Worm (Caenorhabditis elegans) whole organism, midembryonic: Measurements from ENCODE around the gene rpl-3.

Experiments used
- T22C8.4 ChIP-seq: fragments of 200-800 bp; sonication (Bioruptor generic); IDR thresholded peaks from 2 replicates; pipeline ENCODE4 v1.3.6; 2022; ENCODE audit warnings: missing genetic modification characterization, missing compliant biosample characterization
- klf-2 ChIP-seq: fragments of 200-800 bp; sonication (Bioruptor generic); conservative IDR thresholded peaks from 2 replicates; pipeline ENCODE4 v1.3.6; 2022; ENCODE audit warnings: missing genetic modification reagents, missing genetic modification characterization, missing compliant biosample characterization
- ref-1 ChIP-seq: fragments of 200-800 bp; sonication (Bioruptor generic); conservative IDR thresholded peaks from 2 replicates; pipeline ENCODE4 v1.3.6; 2022; ENCODE audit warnings: missing genetic modification reagents, missing genetic modification characterization, missing compliant biosample characterization
- tab-1 ChIP-seq: fragments of 200-800 bp; sonication (Bioruptor generic); IDR thresholded peaks from 2 replicates; pipeline ENCODE4 v1.3.6; 2022; ENCODE audit warnings: missing genetic modification characterization, missing compliant biosample characterization
- ztf-23 ChIP-seq: fragments of 200-800 bp; sonication (Bioruptor generic); IDR thresholded peaks from 2 replicates; pipeline ENCODE4 v1.3.6; 2022; ENCODE audit warnings: missing genetic modification reagents, missing genetic modification characterization, missing compliant biosample characterization
- ztf-29 ChIP-seq: fragments of 200-800 bp; sonication (Bioruptor generic); IDR thresholded peaks from 2 replicates; pipeline ENCODE4 v1.3.6; 2022; ENCODE audit warnings: missing genetic modification reagents, missing genetic modification characterization, missing compliant biosample characterization

DNA sequence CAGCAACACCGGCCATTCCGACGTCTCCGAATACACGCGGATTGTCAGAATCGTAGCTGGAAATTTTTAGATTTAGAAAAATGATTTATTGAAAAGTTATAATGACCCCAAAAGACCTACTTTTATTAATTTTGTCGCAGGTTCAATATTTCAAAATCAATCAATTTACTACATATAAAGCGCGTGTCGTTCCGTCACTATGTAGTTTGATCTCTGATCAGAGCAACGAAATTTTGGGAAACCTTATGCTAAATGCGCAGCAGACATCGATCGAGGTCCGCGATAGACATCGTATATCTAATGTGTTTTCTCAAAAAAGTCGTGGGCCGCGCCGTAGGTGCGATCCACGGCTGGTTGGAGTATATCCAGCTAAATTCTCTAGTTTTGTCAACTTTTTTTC, 38.8 kb downstream of the rpl-3 start:
- TF ChIP-seq tab-1: no peak
- no peak for TF ChIP-seq ztf-29 (GFP tag; lab: Robert Waterston, UW)
- no peak for TF ChIP-seq ref-1
- TF ChIP-seq T22C8.4: no peak
- TF ChIP-seq klf-2 (GFP tag; lab: Robert Waterston, UW): no peak
- TF ChIP-seq ztf-23 (GFP tag; lab: Robert Waterston, UW): no peak
